Worm (Caenorhabditis elegans) whole organism, L4/young adult: ENCODE data around the gene F07B7.7.

Source experiments
- W03F9.2 ChIP-seq: fragments of 150-350 bp; optimal IDR thresholded peaks from 2 replicates; lab custom pipeline; 2014; ENCODE audit warnings: missing biosample characterization, missing genetic modification characterization
- dao-5 ChIP-seq: sonication (generic microtip); optimal IDR thresholded peaks from 2 replicates; lab custom pipeline; 2016; ENCODE audit warnings: missing genotype, missing genetic modification characterization, moderate library complexity, missing compliant biosample characterization
- him-1 ChIP-seq: sonication (generic microtip); optimal IDR thresholded peaks from 2 replicates; lab custom pipeline; 2016; ENCODE audit warnings: missing genotype, missing genetic modification reagents, missing genetic modification characterization, missing compliant biosample characterization

- no peak for TF ChIP-seq dao-5 (tag; lab: Kevin White, UChicago)
- TF ChIP-seq him-1 (tag; lab: Kevin White, UChicago) = no peak
- no peak for TF ChIP-seq W03F9.2
These were observed 49.2 kb upstream of the F07B7.7 start, which contains the start of gene sup-37 for ce11 chrV:8786245-8786644.
